Fruit fly (Drosophila melanogaster): Measurements from ENCODE around the gene CG45489.

Gene CG45489

DNA sequence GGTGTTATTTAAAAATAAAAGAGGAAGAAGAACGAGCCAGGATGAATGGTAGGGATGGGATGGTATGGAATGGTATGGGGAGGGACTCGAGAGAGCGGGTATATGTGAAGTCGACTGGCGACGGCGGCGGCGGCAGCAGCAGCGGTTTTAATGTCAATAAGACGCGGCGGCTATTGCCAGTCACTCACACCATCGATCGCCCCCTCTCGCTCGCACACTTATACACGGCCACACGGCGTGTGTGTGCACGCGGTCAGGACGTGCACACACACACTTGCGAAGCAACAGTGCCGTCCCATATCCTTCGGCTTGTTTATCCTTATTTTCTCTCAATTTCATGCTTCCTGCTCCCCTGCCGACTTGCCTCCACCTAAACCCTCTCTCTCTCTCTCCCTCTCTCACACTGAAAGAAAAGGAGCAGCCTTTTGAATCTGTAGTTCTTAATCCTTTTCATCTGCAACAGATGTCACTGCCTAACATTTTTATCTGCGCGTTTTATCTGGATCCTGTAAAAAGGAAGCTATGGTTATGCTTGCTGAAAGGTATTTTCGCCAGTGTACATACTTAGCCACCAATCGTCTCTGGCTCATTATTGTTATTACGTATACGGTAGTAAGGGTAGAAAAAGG lies 39.7 kb downstream of the CG45489 start (continued):
- TF ChIP-seq CG1603 (tag; optimal IDR thresholded peaks at IDR 0.05) (peak; percentile 91), jing (GFP tag; optimal IDR thresholded peaks at IDR 0.05) (peak; percentile 81), CG9876 (GFP tag; optimal IDR thresholded peaks at IDR 0.05) (peak; percentile 87), Gsc (GFP tag; IDR thresholded peaks at IDR 0.05) (no peak; the same call in 1 of the 2 replicates), CG7357 (GFP tag; IDR thresholded peaks at IDR 0.05) (peak; percentile 57; the same call in 1 of the 3 replicates), CG7839 (tag; optimal IDR thresholded peaks at IDR 0.05) (peak; percentile 91), az2 (GFP tag; optimal IDR thresholded peaks at IDR 0.05) (peak; percentile 85), chm (GFP tag; IDR thresholded peaks at IDR 0.05) (peak; percentile 82), so (GFP tag; IDR thresholded peaks at IDR 0.05) (peak; percentile 64; the same call in 2 of the 3 replicates), trh (GFP tag; optimal IDR thresholded peaks at IDR 0.05) (peak; percentile 38), CG7987 (GFP tag; optimal IDR thresholded peaks at IDR 0.05) (peak; percentile 67), run (tag; optimal IDR thresholded peaks at IDR 0.05) (peak; percentile 22), stwl (tag; optimal IDR thresholded peaks at IDR 0.05) (peak; percentile 31), CG31388 (GFP tag; optimal IDR thresholded peaks at IDR 0.05) (no peak), Ssrp (tag; optimal IDR thresholded peaks at IDR 0.05) (peak; percentile 83), CG10147 (GFP tag; optimal IDR thresholded peaks at IDR 0.05) (peak; percentile 78), luna (GFP tag; optimal IDR thresholded peaks at IDR 0.05) (peak; percentile 76), stc (GFP tag; IDR thresholded peaks at IDR 0.05) (peak; percentile 71), D19B (GFP tag; optimal IDR thresholded peaks at IDR 0.05) (peak; percentile 59), GATAe (GFP tag; conservative IDR thresholded peaks at IDR 0.05) (no peak; the same call in 1 of the 2 replicates), Bteb2 (GFP tag; optimal IDR thresholded peaks at IDR 0.05) (peak; percentile 70), zf30C (GFP tag; optimal IDR thresholded peaks at IDR 0.05) (peak; percentile 94), mirr (GFP tag; optimal IDR thresholded peaks at IDR 0.05) (peak; percentile 29), Dll (GFP tag; IDR thresholded peaks at IDR 0.05; ENCODE audit: partially characterized antibody) (no peak), Med (GFP tag) (peak; percentile 98), salm (tag; optimal IDR thresholded peaks at IDR 0.05) (peak; percentile 36), sim (GFP tag; IDR thresholded peaks at IDR 0.05) (0 out of 2 replicates have a peak, but pooled peaks have one; percentile 23), gem (tag; optimal IDR thresholded peaks at IDR 0.05) (peak; percentile 91), CG2116 (GFP tag; optimal IDR thresholded peaks at IDR 0.05) (peak; percentile 52), tgo (GFP tag; IDR thresholded peaks at IDR 0.05) (peak; percentile 76), CG31441 (GFP tag; IDR thresholded peaks at IDR 0.05) (peak; percentile 84), Dref (GFP tag; IDR thresholded peaks at IDR 0.05) (no peak), da (GFP tag; optimal IDR thresholded peaks at IDR 0.05) (peak; percentile 57), usp (GFP tag; optimal IDR thresholded peaks at IDR 0.05) (no peak), ham (GFP tag; IDR thresholded peaks at IDR 0.05) (no peak; the same call in 1 of the 2 replicates), fd96Cb (tag; optimal IDR thresholded peaks at IDR 0.05) (peak; percentile 85), corto (GFP tag; optimal IDR thresholded peaks at IDR 0.05) (peak; percentile 12), Max (GFP tag; optimal IDR thresholded peaks at IDR 0.05) (peak; percentile 45), Lpt (GFP tag; optimal IDR thresholded peaks at IDR 0.05) (no peak), Hey (tag; optimal IDR thresholded peaks at IDR 0.05) (peak; percentile 44), Hmx (GFP tag; optimal IDR thresholded peaks at IDR 0.05) (peak; percentile 33), Usf (GFP tag; optimal IDR thresholded peaks at IDR 0.05) (peak; percentile 77), Scr (GFP tag; IDR thresholded peaks at IDR 0.05; ENCODE audit: partially characterized antibody) (no peak), lola (GFP tag; optimal IDR thresholded peaks at IDR 0.05) (peak in 1 of 3 experiments; percentile 85), CG8290 (GFP tag; optimal IDR thresholded peaks at IDR 0.05) (peak; percentile 77), CG8290 (tag; optimal IDR thresholded peaks at IDR 0.05) (peak; percentile 32 to 93), CG2199 (GFP tag; IDR thresholded peaks at IDR 0.05) (peak; percentile 37; the same call in 1 of the 3 replicates), CG15696 (tag; optimal IDR thresholded peaks at IDR 0.05) (peak; percentile 87), ssp (GFP tag; IDR thresholded peaks at IDR 0.05) (peak; percentile 63), CG8765 (GFP tag; IDR thresholded peaks at IDR 0.05) (peak; percentile 87)

Data from whole organism, embryonic.